Fruit fly (Drosophila melanogaster): ENCODE measurements around the gene CG34454.

The CG34454 gene

dm6 chr3L:234337-234736 lies 2.2 kb upstream of the CG34454 start:
- TF ChIP-seq Hnf4 (GFP tag; optimal IDR thresholded peaks at IDR 0.05), result no peak
- TF ChIP-seq fru (GFP tag; optimal IDR thresholded peaks at IDR 0.05), result no peak
- TF ChIP-seq ey (GFP tag; optimal IDR thresholded peaks at IDR 0.05), result no peak
- TF ChIP-seq woc (GFP tag; optimal IDR thresholded peaks at IDR 0.05), result no peak
- TF ChIP-seq psq (GFP tag; optimal IDR thresholded peaks at IDR 0.05), result no peak
- no peak for TF ChIP-seq Sp1 (GFP tag; optimal IDR thresholded peaks at IDR 0.05)
- TF ChIP-seq brk (GFP tag; optimal IDR thresholded peaks at IDR 0.05), result no peak
- TF ChIP-seq sage (GFP tag; optimal IDR thresholded peaks at IDR 0.05), result no peak
- TF ChIP-seq lola (GFP tag; optimal IDR thresholded peaks at IDR 0.05), result no peak
- no peak for TF ChIP-seq OdsH (GFP tag; optimal IDR thresholded peaks at IDR 0.05)
- TF ChIP-seq dsf (GFP tag; optimal IDR thresholded peaks at IDR 0.05; ENCODE audit: borderline replicate concordance), result no peak
- no peak for TF ChIP-seq dl (GFP tag; optimal IDR thresholded peaks at IDR 0.05; ENCODE audit: insufficient read depth in 1 of 2, partially characterized antibody in 2 of 2)
- no peak for TF ChIP-seq Hr83 (GFP tag; optimal IDR thresholded peaks at IDR 0.05; ENCODE audit: poor library complexity, severe bottlenecking)
- no peak for TF ChIP-seq Jra (GFP tag; optimal IDR thresholded peaks at IDR 0.05)
- no peak for TF ChIP-seq Mio (GFP tag; optimal IDR thresholded peaks at IDR 0.05)
- TF ChIP-seq tai (GFP tag; optimal IDR thresholded peaks at IDR 0.05), result no peak
- no peak for TF ChIP-seq pan (optimal IDR thresholded peaks at IDR 0.05)

dm6 chr3L:233251-233650 lies 1.1 kb upstream of the CG34454 start, which contains the start of gene CG34453:
Gene CG34453, minus strand, starts transcription at chr3L:233351.
- no peak for TF ChIP-seq jim (GFP tag; optimal IDR thresholded peaks at IDR 0.05)
- TF ChIP-seq Dfd (GFP tag; optimal IDR thresholded peaks at IDR 0.05), result no peak
- no peak for TF ChIP-seq CG32264 (GFP tag; optimal IDR thresholded peaks at IDR 0.05)
- no peak for TF ChIP-seq Rel (GFP tag; optimal IDR thresholded peaks at IDR 0.05)
- TF ChIP-seq Rel (tag; optimal IDR thresholded peaks at IDR 0.05), result no peak
- TF ChIP-seq Abd-B (GFP tag; optimal IDR thresholded peaks at IDR 0.05), result no peak
- no peak for TF ChIP-seq usp (GFP tag; optimal IDR thresholded peaks at IDR 0.05)
- no peak for TF ChIP-seq Mio (GFP tag; optimal IDR thresholded peaks at IDR 0.05)
- no peak for TF ChIP-seq pan (optimal IDR thresholded peaks at IDR 0.05)
- TF ChIP-seq fru (GFP tag; optimal IDR thresholded peaks at IDR 0.05), result no peak
- TF ChIP-seq dmrt93B (GFP tag; optimal IDR thresholded peaks at IDR 0.05), result no peak
- TF ChIP-seq HLH106 (tag; optimal IDR thresholded peaks at IDR 0.05), result no peak
- TF ChIP-seq h (GFP tag; optimal IDR thresholded peaks at IDR 0.05), result no peak
- no peak for TF ChIP-seq dsf (GFP tag; optimal IDR thresholded peaks at IDR 0.05; ENCODE audit: borderline replicate concordance)
- TF ChIP-seq OdsH (GFP tag; optimal IDR thresholded peaks at IDR 0.05), result no peak
- no peak for TF ChIP-seq dl (GFP tag; optimal IDR thresholded peaks at IDR 0.05; ENCODE audit: insufficient read depth in 1 of 2, partially characterized antibody in 2 of 2)
- TF ChIP-seq Myc (optimal IDR thresholded peaks at IDR 0.05), result no peak
- TF ChIP-seq woc (GFP tag; optimal IDR thresholded peaks at IDR 0.05), result no peak
- TF ChIP-seq Hr83 (GFP tag; optimal IDR thresholded peaks at IDR 0.05; ENCODE audit: poor library complexity, severe bottlenecking), result no peak
- no peak for TF ChIP-seq brk (GFP tag; optimal IDR thresholded peaks at IDR 0.05)

DNA sequence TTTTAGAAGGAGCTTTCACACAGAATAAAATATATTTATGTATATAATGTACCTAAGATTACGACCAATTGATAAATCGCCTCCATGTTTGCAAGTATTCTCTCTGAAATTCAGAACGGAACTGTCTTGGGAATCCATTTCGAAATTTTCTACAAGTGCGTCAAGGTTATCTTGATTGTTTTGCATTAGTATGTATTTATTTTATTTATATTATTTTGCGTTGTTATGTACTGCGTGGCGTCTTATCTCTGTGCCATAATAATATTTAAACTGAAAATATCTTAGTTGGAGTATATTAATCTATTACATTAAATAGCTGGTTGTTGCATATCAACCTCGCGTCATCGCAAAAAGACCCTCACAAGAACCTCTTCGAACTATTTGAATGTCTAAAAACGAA lies 646 bp downstream of the CG34454 start, which contains the start of gene CG42846:
TSS of gene CG42846 (minus strand) at position 101 of the 400 bp plus-strand sequence.
- no peak for TF ChIP-seq OdsH (GFP tag; optimal IDR thresholded peaks at IDR 0.05)
- TF ChIP-seq rgr (GFP tag; optimal IDR thresholded peaks at IDR 0.05), result no peak
- no peak for TF ChIP-seq Jra (GFP tag; optimal IDR thresholded peaks at IDR 0.05)
- no peak for TF ChIP-seq CG9705 (GFP tag; optimal IDR thresholded peaks at IDR 0.05)
- no peak for TF ChIP-seq Rel (GFP tag; optimal IDR thresholded peaks at IDR 0.05)
- peak; percentile 67 for TF ChIP-seq Rel (tag; optimal IDR thresholded peaks at IDR 0.05)
- no peak for TF ChIP-seq GATAd (GFP tag; optimal IDR thresholded peaks at IDR 0.05)
- no peak for TF ChIP-seq usp (GFP tag; optimal IDR thresholded peaks at IDR 0.05)
- no peak for TF ChIP-seq Hnf4 (GFP tag; optimal IDR thresholded peaks at IDR 0.05)
- no peak for TF ChIP-seq brk (GFP tag; optimal IDR thresholded peaks at IDR 0.05)
- TF ChIP-seq br (GFP tag; optimal IDR thresholded peaks at IDR 0.05), result no peak
- TF ChIP-seq sv (GFP tag; optimal IDR thresholded peaks at IDR 0.05), result no peak
- TF ChIP-seq sage (GFP tag; optimal IDR thresholded peaks at IDR 0.05), result peak; percentile 0

DNA sequence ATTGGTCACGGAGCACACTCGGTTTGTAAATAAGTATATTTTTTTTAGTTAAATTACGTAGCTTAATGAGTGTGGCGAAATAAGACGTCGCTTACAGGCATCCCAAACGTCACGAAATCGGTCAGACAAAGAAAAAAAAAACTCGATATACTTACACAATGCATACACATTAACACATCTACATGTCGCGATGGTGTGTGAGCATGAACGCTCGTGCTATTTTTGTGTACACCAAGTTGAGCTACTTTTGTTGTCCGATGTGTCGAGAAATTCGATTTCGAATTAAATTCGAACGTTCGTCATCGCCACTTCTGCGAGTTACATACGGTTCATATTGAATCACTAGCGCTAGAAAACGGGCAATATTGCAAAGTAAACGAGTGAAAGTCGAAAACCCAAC lies 7.0 kb downstream of the CG34454 start:
- TF ChIP-seq sv (GFP tag; optimal IDR thresholded peaks at IDR 0.05) (no peak), Vsx2 (GFP tag; optimal IDR thresholded peaks at IDR 0.05; ENCODE audit: partially characterized antibody) (no peak), pan (optimal IDR thresholded peaks at IDR 0.05) (no peak), dl (GFP tag; optimal IDR thresholded peaks at IDR 0.05; ENCODE audit: insufficient read depth in 1 of 2, partially characterized antibody in 2 of 2) (no peak), fru (GFP tag; optimal IDR thresholded peaks at IDR 0.05) (no peak), Abd-B (GFP tag; optimal IDR thresholded peaks at IDR 0.05) (no peak), GATAd (GFP tag; optimal IDR thresholded peaks at IDR 0.05) (no peak), Dif (GFP tag; optimal IDR thresholded peaks at IDR 0.05; ENCODE audit: partially characterized antibody) (no peak), Hr83 (GFP tag; optimal IDR thresholded peaks at IDR 0.05; ENCODE audit: poor library complexity, severe bottlenecking) (peak; percentile 7), CG32264 (GFP tag; optimal IDR thresholded peaks at IDR 0.05) (peak; percentile 18), br (GFP tag; optimal IDR thresholded peaks at IDR 0.05) (no peak), Myc (optimal IDR thresholded peaks at IDR 0.05) (no peak), sage (GFP tag; optimal IDR thresholded peaks at IDR 0.05) (peak; percentile 39), CrebA (GFP tag; optimal IDR thresholded peaks at IDR 0.05; ENCODE audit: borderline replicate concordance) (no peak), foxo (GFP tag; optimal IDR thresholded peaks at IDR 0.05) (no peak), woc (GFP tag; optimal IDR thresholded peaks at IDR 0.05) (peak; percentile 14), brk (GFP tag; optimal IDR thresholded peaks at IDR 0.05) (peak; percentile 30), usp (GFP tag; optimal IDR thresholded peaks at IDR 0.05) (no peak), Hr78 (GFP tag; optimal IDR thresholded peaks at IDR 0.05) (no peak), dmrt93B (GFP tag; optimal IDR thresholded peaks at IDR 0.05) (no peak), ey (GFP tag; optimal IDR thresholded peaks at IDR 0.05) (no peak), Jra (GFP tag; optimal IDR thresholded peaks at IDR 0.05) (no peak), dsf (GFP tag; optimal IDR thresholded peaks at IDR 0.05; ENCODE audit: borderline replicate concordance) (no peak), tai (GFP tag; optimal IDR thresholded peaks at IDR 0.05) (no peak)
